Fruit fly (Drosophila melanogaster): ENCODE results near the gene CG33235.

DNA sequence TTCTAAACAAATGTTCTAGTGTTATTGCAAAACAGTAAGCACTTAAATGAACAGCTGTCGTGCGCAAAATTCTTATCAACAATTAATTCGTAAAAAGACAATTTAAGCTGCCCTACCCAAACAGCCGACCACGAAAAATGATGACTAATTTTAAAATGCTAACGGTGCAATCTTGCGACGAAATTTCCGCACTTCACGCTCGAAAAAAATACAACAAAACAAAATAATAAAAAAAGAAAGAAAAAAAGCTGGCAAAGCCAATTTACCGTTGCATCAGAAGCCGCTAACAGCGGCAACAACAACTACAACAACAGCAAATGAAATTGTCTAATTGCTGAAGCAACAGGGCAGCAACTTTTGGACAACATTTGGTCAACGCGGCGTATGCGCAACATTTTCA, 12.3 kb upstream of the CG33235 start:
- TF ChIP-seq psq (optimal IDR thresholded peaks at IDR 0.05) (no peak), pan (optimal IDR thresholded peaks at IDR 0.05) (no peak), CG8478 (optimal IDR thresholded peaks at IDR 0.05) (no peak), usp (GFP tag; optimal IDR thresholded peaks at IDR 0.05) (no peak)

All from whole organism.